Worm (Caenorhabditis elegans): Measurements from ENCODE around the gene clec-42.

DNA sequence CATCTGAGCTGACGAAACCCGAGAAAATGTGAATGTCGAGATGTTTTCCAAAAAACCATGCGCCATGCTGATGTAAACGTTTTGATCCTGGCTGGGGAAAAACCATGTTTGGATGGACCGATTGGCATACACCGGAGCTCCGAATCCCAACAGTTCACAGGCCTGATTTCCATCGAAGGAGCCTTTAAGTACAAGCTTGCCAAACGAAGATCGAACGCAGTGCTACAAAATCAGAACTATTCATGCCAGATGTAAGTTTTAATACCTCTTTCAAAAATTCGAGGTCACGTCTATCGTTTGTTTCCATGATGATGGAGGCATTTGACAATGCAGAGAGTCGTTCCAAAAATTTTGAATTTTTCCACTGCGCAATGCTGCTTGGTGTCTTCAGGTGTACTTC lies 44.6 kb downstream of the clec-42 start:
- TF ChIP-seq ama-1 (optimal IDR thresholded peaks at IDR 0.05) (no peak), pes-1 (GFP tag; IDR thresholded peaks at IDR 0.05) (no peak), hnd-1 (tag; optimal IDR thresholded peaks at IDR 0.05) (no peak), hmbx-1 (tag; optimal IDR thresholded peaks at IDR 0.05) (no peak), tbx-11 (GFP tag; IDR thresholded peaks at IDR 0.05) (no peak), ets-7 (tag; optimal IDR thresholded peaks at IDR 0.05) (no peak), flt-1 (GFP tag; IDR thresholded peaks at IDR 0.05) (no peak), aly-1 (tag; optimal IDR thresholded peaks at IDR 0.05) (no peak)
